Worm (Caenorhabditis elegans): ENCODE data around the gene Y116A8B.4.

ce11 chrIV:17249691-17250181 is 26.2 kb downstream of the Y116A8B.4 start, which contains the start of gene eelo-2:
- peak; percentile 86 for TF ChIP-seq flt-1 (GFP tag; IDR thresholded peaks at IDR 0.05)
- TF ChIP-seq klf-2 (GFP tag; conservative IDR thresholded peaks at IDR 0.05) = no peak
- TF ChIP-seq T22C8.4 (GFP tag; IDR thresholded peaks at IDR 0.05) = no peak
- TF ChIP-seq med-1 (GFP tag; optimal IDR thresholded peaks at IDR 0.05; ENCODE audit: insufficient read depth) = no peak
- no peak; the same call in 1 of the 2 replicates for TF ChIP-seq tab-1 (GFP tag; IDR thresholded peaks at IDR 0.05)
- TF ChIP-seq cog-1 (tag; optimal IDR thresholded peaks at IDR 0.05) = peak; percentile 81
- TF ChIP-seq ztf-29 (GFP tag; IDR thresholded peaks at IDR 0.05) = peak; percentile 70

Data from whole organism, midembryonic.